Worm (Caenorhabditis elegans) whole organism, L4/young adult: ENCODE data around the gene hil-6.

Source experiments
- dao-5 ChIP-seq: sonication (generic microtip); optimal IDR thresholded peaks from 2 replicates; lab custom pipeline; 2016; ENCODE audit warnings: missing genotype, missing genetic modification characterization, moderate library complexity, missing compliant biosample characterization
- him-1 ChIP-seq: sonication (generic microtip); optimal IDR thresholded peaks from 2 replicates; lab custom pipeline; 2016; ENCODE audit warnings: missing genotype, missing genetic modification reagents, missing genetic modification characterization, missing compliant biosample characterization

DNA sequence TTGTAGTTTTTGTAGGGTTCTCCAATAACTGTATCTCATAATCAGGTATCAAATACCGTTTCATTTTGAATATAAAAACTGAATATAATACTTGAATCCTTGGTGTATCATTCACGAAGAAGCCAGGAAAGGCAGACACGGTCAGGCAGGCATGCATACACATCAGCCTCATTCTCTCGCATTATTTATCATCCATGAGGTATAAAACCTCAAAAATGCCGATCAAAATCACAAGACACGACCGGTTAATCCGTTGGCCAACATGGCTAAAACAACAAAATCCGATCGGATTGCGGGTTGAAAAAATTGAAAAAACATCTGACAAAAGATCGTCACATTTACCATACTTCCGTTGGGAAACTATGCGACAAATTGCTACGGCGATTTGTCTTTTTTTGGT lies 9.0 kb downstream of the hil-6 start, which contains the start of gene F59A7.5:
- TF ChIP-seq dao-5, result no peak
- TF ChIP-seq him-1 (tag; lab: Kevin White, UChicago), result no peak
